Fruit fly (Drosophila melanogaster): ENCODE results near the gene CG43232.
A peak's percentile ranks its signal among the peaks of the same experiment; 100 is the strongest.

The CG43232 gene

dm6 chr2L:6967422-6968012 is 35.6 kb downstream of the CG43232 start, which contains the start of gene Sumo (continued):
- TF ChIP-seq CrebB (tag; optimal IDR thresholded peaks at IDR 0.05): no peak
- no peak for TF ChIP-seq unpg (GFP tag; optimal IDR thresholded peaks at IDR 0.05)
- peak; percentile 83; the same call in 2 of the 4 replicates for TF ChIP-seq Gug (GFP tag; IDR thresholded peaks at IDR 0.05)
- TF ChIP-seq sisA (GFP tag; IDR thresholded peaks at IDR 0.05): 0 out of 2 replicates have a peak, but pooled peaks have one; percentile 3
- TF ChIP-seq MESR4 (GFP tag; optimal IDR thresholded peaks at IDR 0.05): peak; percentile 81
- TF ChIP-seq Doc3 (GFP tag; IDR thresholded peaks at IDR 0.05; ENCODE audit: partially characterized antibody): peak; percentile 80
- peak; percentile 13 for TF ChIP-seq stwl (tag; optimal IDR thresholded peaks at IDR 0.05)
- peak; percentile 32 for TF ChIP-seq CG17829 (tag; optimal IDR thresholded peaks at IDR 0.05)
- no peak for TF ChIP-seq CG7271 (tag; optimal IDR thresholded peaks at IDR 0.05)
- TF ChIP-seq CG14710 (tag; optimal IDR thresholded peaks at IDR 0.05): peak; percentile 65
- no peak for TF ChIP-seq gfzf (GFP tag; optimal IDR thresholded peaks at IDR 0.05)
- TF ChIP-seq Tbp (GFP tag; optimal IDR thresholded peaks at IDR 0.05): no peak
- TF ChIP-seq CG6791 (GFP tag; IDR thresholded peaks at IDR 0.05; ENCODE audit: partially characterized antibody): peak; percentile 100
- no peak for TF ChIP-seq CG10565 (GFP tag; optimal IDR thresholded peaks at IDR 0.05)
- no peak for TF ChIP-seq CG15696 (tag; optimal IDR thresholded peaks at IDR 0.05)
- no peak for TF ChIP-seq ara (GFP tag; IDR thresholded peaks at IDR 0.05)
- TF ChIP-seq lov (optimal IDR thresholded peaks at IDR 0.05): no peak
- 0 out of 3 replicates have a peak, but pooled peaks have one; percentile 38 for TF ChIP-seq lov (GFP tag; IDR thresholded peaks at IDR 0.05)
- TF ChIP-seq Oli (tag; optimal IDR thresholded peaks at IDR 0.05): peak; percentile 30
- TF ChIP-seq bsh (GFP tag; optimal IDR thresholded peaks at IDR 0.05): no peak
- no peak for TF ChIP-seq Neu2 (GFP tag; optimal IDR thresholded peaks at IDR 0.05; ENCODE audit: borderline replicate concordance)
- no peak for TF ChIP-seq CG12236 (GFP tag; optimal IDR thresholded peaks at IDR 0.05)
- TF ChIP-seq HmgZ (tag; optimal IDR thresholded peaks at IDR 0.05): no peak
- no peak for TF ChIP-seq CG10654 (GFP tag; optimal IDR thresholded peaks at IDR 0.05)
- peak; percentile 94 for TF ChIP-seq CG2116 (GFP tag; optimal IDR thresholded peaks at IDR 0.05)
- peak; percentile 9 for TF ChIP-seq D19A (tag; optimal IDR thresholded peaks at IDR 0.05)
- peak; percentile 82 for TF ChIP-seq Med (GFP tag)
- peak; percentile 99 for TF ChIP-seq vnd (GFP tag; IDR thresholded peaks at IDR 0.05; ENCODE audit: partially characterized antibody)
- peak; percentile 100 for TF ChIP-seq inv (GFP tag; IDR thresholded peaks at IDR 0.05; ENCODE audit: partially characterized antibody)
- peak; percentile 47 for TF ChIP-seq CG3847 (GFP tag; IDR thresholded peaks at IDR 0.05)
- no peak for TF ChIP-seq Chrac-16 (GFP tag; optimal IDR thresholded peaks at IDR 0.05)
- TF ChIP-seq Rfx (GFP tag; IDR thresholded peaks at IDR 0.05): peak; percentile 76
- no peak for TF ChIP-seq CG43689 (GFP tag; IDR thresholded peaks at IDR 0.05)
- TF ChIP-seq emc (GFP tag; optimal IDR thresholded peaks at IDR 0.05): no peak
- TF ChIP-seq Dref (GFP tag; IDR thresholded peaks at IDR 0.05): peak; percentile 93
- TF ChIP-seq gem (tag; optimal IDR thresholded peaks at IDR 0.05): peak; percentile 21
- peak; percentile 80 for TF ChIP-seq CG6272 (GFP tag; IDR thresholded peaks at IDR 0.05)
- no peak for TF ChIP-seq CG18599 (GFP tag; optimal IDR thresholded peaks at IDR 0.05)
- TF ChIP-seq twi (tag; optimal IDR thresholded peaks at IDR 0.05): peak; percentile 1
- no peak for TF ChIP-seq Ptx1 (GFP tag; IDR thresholded peaks at IDR 0.05)
- peak; percentile 98 for TF ChIP-seq nerfin-2 (GFP tag; IDR thresholded peaks at IDR 0.05; ENCODE audit: partially characterized antibody)
- peak; percentile 79 for TF ChIP-seq pzg (GFP tag; optimal IDR thresholded peaks at IDR 0.05)
- TF ChIP-seq CG16863 (GFP tag; optimal IDR thresholded peaks at IDR 0.05): no peak
- peak; percentile 35 for TF ChIP-seq CG12391 (tag; optimal IDR thresholded peaks at IDR 0.05)
- TF ChIP-seq CG6683 (GFP tag; optimal IDR thresholded peaks at IDR 0.05): no peak
- TF ChIP-seq Sin3A (optimal IDR thresholded peaks at IDR 0.05): peak; percentile 13
- no peak for TF ChIP-seq ERR (GFP tag; optimal IDR thresholded peaks at IDR 0.05)
- TF ChIP-seq gsb (GFP tag; IDR thresholded peaks at IDR 0.05): peak; percentile 5; the same call in 1 of the 2 replicates
- no peak for TF ChIP-seq trh (GFP tag; optimal IDR thresholded peaks at IDR 0.05)
- no peak for TF ChIP-seq cwo (GFP tag; optimal IDR thresholded peaks at IDR 0.05)
